Fruit fly (Drosophila melanogaster) whole organism: Measurements from ENCODE around the gene brk.
A peak's percentile ranks its signal among the peaks of the same experiment; 100 is the strongest.

ENCODE experiments used
- CG8478 ChIP-seq: fragments of >200 bp; optimal IDR thresholded peaks from 2 replicates; lab custom pipeline; 2018; ENCODE audit warnings: inconsistent platforms
- Dll ChIP-seq: fragments of >200 bp; optimal IDR thresholded peaks from 2 replicates; lab custom pipeline; 2017
- EcR ChIP-seq, 2 experiments: fragments of >200 bp; optimal IDR thresholded peaks; 2 replicates each; lab custom pipeline; 2017; ENCODE audit warnings: missing biosample characterization in 2 of 2, missing genetic modification characterization in 2 of 2, missing genetic modification reagents in 2 of 2
- pan ChIP-seq: fragments of >200 bp; optimal IDR thresholded peaks from 2 replicates; lab custom pipeline; 2017
- psq ChIP-seq: fragments of >200 bp; optimal IDR thresholded peaks from 2 replicates; lab custom pipeline; 2017
- usp ChIP-seq: fragments of >200 bp; optimal IDR thresholded peaks from 2 replicates; lab custom pipeline; 2017; ENCODE audit warnings: missing biosample characterization, missing genetic modification characterization, mixed read lengths

brk gene

DNA sequence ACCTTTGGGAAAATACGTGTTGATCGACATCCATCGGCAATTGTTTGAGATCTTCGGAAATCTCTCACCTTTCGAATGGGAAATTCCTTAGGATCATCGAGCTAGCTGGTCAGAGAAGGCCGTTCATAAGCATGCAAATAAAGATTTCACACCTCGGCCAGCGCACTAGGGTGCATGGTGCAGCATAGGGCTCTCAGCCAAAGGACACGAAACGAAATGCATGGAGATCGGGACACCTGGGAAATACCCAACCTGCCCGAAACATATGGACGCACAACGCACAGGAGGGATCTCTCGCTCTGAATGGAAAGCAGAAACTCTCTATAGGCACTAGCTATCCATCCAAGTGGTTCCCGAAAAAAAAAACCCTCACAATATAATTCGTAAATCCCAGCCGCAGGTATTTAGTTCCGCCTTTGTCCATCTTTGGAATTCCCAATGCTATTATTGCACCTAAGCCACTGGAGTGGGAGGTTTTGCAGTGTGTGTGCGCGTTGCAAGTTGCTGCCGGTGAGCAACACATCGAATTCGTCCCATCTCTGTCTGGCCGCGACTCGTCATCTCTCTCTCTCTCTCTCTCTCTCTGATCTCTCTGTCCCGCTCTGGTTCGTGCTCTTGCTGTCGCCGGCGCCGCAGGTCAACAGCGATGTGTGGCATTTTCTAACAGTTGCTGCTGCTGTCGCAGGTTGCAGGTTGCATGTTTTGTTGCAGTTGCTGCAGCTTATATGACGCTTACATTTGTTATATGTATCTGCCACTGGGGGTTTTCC is 12.9 kb downstream of the brk start:
- TF ChIP-seq psq (lab: Kevin White, UChicago), result no peak
- TF ChIP-seq CG8478 (lab: Kevin White, UChicago), result peak; percentile 22
- no peak for TF ChIP-seq usp (GFP tag; lab: Kevin White, UChicago)
- no peak for TF ChIP-seq EcR (GFP tag; optimal IDR thresholded peaks at IDR 0.05; lab: Kevin White, UChicago)
- TF ChIP-seq pan (lab: Kevin White, UChicago), result no peak

DNA sequence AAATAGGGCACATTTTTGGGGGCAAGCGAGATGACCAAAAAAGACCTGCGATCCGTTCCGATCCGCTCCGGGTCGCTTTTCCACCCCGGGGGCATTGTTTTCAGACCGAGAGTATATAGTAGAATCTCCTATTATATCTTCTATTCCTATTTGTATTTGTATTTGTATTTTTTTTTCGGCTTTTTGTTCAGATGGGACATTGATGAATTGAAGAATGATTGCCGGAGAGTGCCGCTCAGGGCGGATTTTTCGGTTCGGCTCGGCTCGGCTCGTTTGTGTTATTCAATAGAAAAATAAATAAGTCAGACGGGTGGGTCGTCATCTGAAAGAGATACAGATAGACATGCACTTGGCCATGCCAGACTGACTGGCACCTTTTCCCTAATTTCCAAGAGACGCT is 14.1 kb downstream of the brk start:
- no peak for TF ChIP-seq psq (lab: Kevin White, UChicago)
- no peak for TF ChIP-seq Dll
- no peak for TF ChIP-seq CG8478 (lab: Kevin White, UChicago)
- no peak for TF ChIP-seq pan (lab: Kevin White, UChicago)
- TF ChIP-seq EcR (GFP tag; optimal IDR thresholded peaks at IDR 0.05; lab: Kevin White, UChicago), result no peak
- TF ChIP-seq usp (GFP tag; lab: Kevin White, UChicago), result no peak

DNA sequence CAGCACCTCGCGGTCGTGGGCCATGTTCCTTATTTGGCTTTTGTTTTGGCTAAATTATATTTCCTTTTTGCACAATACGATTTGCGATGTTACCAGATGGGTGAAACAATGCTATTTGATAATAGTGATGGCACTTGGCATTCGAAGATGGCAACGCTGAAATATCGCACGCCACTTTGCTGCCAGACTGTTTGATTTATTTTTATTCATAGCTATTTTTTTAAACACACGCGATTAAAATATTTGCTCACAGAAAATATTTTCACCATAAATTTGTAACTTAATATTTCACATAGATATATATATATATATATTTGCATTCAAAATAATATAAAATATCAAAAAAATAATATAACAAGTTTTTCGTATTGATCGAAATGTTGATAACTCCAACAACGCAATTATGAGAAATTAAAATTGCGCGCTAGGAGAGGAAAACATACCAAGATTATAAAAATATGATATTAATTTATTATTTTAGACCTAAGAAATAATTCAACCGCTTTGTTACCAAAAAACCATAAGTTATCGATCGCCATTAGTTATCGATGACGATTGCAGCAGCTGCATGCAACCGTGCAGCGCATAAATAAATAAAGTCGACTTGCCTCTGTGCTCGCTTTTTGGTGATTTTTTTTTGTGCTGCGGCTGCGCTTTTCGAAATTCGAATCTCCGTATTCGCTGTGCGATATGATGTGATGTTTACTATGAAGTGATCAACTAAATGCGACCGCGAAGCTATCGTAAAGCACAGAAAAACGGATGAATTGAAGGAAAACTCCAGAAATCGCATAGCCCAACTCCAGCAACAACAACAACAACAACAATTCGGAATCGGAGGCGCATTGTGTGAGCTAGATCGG is 16.1 kb downstream of the brk start, which contains the start of the genes Atg5 and Dok:
TSS of gene Atg5 (minus strand) at position 122 of the 863 bp plus-strand sequence.
TSS of gene Dok (plus strand) at position 566 of the 863 bp plus-strand sequence.
- TF ChIP-seq usp (GFP tag; lab: Kevin White, UChicago) (no peak), EcR (GFP tag; optimal IDR thresholded peaks at IDR 0.05; lab: Kevin White, UChicago) (no peak), CG8478 (lab: Kevin White, UChicago) (no peak), psq (lab: Kevin White, UChicago) (no peak), Dll (no peak), pan (lab: Kevin White, UChicago) (no peak)

DNA sequence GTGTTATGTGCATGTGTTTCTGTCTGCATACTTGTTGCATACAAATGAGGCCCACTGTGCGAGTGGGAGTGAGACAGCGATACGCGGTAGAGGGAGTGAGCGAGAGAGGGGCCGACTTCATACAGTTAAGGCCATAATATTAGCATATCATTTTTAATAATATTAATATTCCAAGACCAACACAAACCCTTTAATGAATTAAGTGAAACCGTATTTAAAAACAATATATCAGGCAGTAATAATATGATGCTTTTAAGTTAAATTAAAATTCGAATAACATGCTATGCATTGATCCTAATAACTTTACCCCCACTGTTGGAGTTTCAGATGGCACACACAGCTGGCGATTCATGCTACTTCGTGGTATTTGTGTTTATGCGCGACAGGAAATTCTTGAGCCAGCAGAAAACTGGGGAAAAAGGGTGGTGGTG is 17.1 kb downstream of the brk start:
- TF ChIP-seq CG8478 (lab: Kevin White, UChicago) (peak; percentile 16), EcR (GFP tag; optimal IDR thresholded peaks at IDR 0.05; lab: Kevin White, UChicago) (no peak)

DNA sequence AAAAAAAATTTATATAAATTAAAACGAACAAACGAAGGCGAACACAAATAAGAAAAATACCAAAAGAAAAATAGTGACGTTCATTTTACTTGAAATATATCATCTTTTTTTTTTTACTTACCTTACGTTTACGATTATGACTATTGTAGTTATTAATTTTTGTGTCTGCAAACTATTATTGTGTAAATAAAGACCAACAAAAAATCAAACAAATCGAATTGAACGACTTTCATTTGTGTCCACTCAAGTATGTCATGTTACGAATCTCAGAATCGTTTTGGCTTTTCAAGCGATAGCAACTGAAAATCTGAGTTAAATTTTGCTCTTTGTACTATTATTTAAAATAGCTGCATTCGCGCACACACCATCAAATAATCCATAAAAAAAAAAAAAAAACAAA is 21.0 kb downstream of the brk start, which contains the start of gene Acsf3:
TSS of gene Acsf3 (plus strand) at position 301 of the 400 bp plus-strand sequence.
- TF ChIP-seq psq (lab: Kevin White, UChicago) (no peak), pan (lab: Kevin White, UChicago) (no peak), CG8478 (lab: Kevin White, UChicago) (no peak), Dll (no peak), EcR (GFP tag; optimal IDR thresholded peaks at IDR 0.05; lab: Kevin White, UChicago) (no peak), usp (GFP tag; lab: Kevin White, UChicago) (no peak)

DNA sequence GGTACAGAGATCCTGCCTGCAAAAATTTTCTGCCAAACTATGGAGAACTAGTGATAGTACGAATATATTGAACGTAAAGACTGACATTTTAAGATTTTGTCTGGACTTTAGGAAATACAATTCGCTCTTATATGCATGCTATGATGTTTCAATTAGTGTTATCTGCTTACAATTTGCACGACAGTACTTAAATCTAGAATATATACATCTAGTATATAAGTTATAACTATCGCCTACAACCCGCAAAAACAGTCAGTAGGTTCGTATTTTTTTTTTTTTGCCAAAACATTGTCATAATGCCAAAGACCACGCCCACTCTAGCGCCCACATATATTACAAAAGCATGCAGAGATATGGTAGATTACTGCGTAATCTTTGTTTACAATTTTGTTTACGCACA is 24.4 kb downstream of the brk start, which contains the start of gene CG42780:
TSS of gene CG42780 (minus strand) at position 101 of the 400 bp plus-strand sequence.
- no peak for TF ChIP-seq usp (GFP tag; lab: Kevin White, UChicago)

DNA sequence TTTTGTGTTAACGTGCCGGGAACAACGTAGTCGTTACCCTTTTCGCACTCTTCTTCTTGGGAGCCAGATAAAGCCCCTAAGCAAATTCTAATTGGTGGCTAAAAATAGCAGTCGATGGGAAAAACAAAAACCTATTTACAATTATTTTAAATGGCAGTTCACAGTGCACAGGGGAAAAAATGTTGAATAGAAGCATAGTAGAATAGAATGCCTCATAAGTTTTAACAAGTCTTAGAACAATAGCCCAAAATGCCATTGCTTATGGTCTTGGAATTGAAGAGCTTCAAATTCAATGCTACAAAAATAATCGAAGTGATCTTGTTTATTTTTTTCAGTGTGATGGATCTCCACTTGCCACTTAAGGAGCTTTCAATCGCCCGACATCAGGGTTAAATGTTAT is 24.8 kb downstream of the brk start:
- TF ChIP-seq EcR (GFP tag; optimal IDR thresholded peaks at IDR 0.05; lab: Kevin White, UChicago), result no peak
- TF ChIP-seq pan (lab: Kevin White, UChicago), result no peak
- no peak for TF ChIP-seq CG8478 (lab: Kevin White, UChicago)
- no peak for TF ChIP-seq Dll
- TF ChIP-seq usp (GFP tag; lab: Kevin White, UChicago), result no peak
- TF ChIP-seq psq (lab: Kevin White, UChicago), result no peak

DNA sequence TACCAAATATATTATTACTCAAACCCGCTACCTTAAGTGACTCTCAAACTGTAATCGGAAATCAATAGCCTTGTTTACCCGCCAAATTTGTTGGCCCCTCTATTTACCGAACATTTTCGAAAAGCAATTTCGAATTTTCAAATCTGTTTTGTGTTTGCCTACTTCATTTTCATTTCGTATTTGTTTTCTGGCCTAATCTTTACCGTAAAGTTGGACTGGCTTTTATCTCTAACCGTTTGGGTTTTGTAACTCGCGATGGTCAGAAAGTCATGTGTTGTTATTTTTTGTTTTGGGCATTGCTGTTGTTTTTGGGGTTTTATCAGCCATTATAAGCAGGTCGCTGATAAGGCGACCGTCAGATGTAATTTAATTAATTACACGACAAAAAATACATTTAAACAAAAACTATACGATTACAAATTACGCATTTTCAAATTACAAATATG is 25.6 kb downstream of the brk start:
- no peak for TF ChIP-seq Dll
- TF ChIP-seq CG8478 (lab: Kevin White, UChicago), result no peak
- no peak for TF ChIP-seq EcR (GFP tag; optimal IDR thresholded peaks at IDR 0.05; lab: Kevin White, UChicago)
- TF ChIP-seq pan (lab: Kevin White, UChicago), result no peak
- TF ChIP-seq usp (GFP tag; lab: Kevin White, UChicago), result no peak
- no peak for TF ChIP-seq psq (lab: Kevin White, UChicago)

DNA sequence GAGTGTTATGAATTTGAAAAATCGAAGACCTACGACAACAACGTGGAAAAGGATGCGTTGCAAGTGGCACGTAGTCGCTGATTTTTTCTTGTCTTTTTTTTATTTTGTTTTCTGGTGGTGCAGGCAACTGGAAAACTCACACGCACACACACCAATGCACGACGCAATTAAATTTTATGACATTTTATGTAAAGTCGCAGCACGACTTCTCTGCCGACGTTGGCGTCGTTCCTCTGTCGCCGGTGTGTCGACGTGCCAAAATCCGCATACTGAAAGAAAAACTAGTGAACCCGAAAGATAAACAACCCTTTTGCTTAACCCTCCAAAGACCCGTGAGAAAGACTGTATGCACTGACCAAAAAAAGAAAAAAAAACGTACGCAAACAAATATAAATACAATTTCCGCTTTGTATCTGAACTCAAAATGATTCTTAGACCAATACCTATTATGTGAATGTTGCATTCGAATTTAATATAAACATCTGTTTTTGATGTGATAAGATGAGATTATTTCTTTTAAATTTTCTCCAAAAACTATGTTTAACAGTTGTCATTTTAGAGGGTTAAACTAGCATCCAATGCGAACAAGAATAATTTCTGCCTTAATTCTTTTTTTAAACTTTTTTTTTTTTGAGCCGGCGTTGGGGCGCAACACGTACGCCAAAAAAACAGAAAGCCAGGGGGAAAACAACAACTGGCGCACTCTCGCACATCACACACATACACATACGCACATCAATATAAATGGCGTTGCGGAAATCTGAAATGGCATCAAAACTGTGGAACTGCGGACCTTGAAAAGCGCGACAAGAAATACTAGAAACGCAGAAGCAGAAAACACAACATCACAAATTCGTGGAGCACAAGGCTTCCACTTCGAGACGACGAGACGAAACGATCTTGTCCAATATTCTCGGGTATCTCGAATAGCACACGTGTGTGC is 26.4 kb downstream of the brk start:
- TF ChIP-seq CG8478 (lab: Kevin White, UChicago) (no peak), EcR (GFP tag; optimal IDR thresholded peaks at IDR 0.05; lab: Kevin White, UChicago) (no peak), usp (GFP tag; lab: Kevin White, UChicago) (no peak), psq (lab: Kevin White, UChicago) (no peak), pan (lab: Kevin White, UChicago) (no peak), Dll (no peak)

DNA sequence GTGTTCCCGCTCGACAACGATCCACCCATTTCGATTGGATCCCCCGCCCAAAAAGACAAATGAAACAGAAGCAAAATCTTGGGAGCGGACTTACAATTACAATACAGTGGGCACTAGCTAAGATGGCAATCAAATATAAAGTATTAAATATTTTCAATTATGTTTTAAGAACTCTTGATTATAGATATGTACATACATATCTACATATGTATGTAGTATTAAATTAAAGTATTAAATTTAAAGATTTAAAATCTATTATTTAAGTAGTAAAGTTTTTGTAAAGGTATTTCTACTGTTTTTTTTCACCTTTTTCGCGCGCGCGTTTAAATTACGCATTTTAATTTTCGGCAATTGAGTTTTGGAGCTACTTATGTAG is 27.1 kb downstream of the brk start:
- no peak for TF ChIP-seq usp (GFP tag; lab: Kevin White, UChicago)
- no peak for TF ChIP-seq psq (lab: Kevin White, UChicago)
- TF ChIP-seq Dll, result no peak
- TF ChIP-seq EcR (GFP tag; optimal IDR thresholded peaks at IDR 0.05; lab: Kevin White, UChicago), result no peak
- TF ChIP-seq pan (lab: Kevin White, UChicago), result no peak
- no peak for TF ChIP-seq CG8478 (lab: Kevin White, UChicago)
